Worm (Caenorhabditis elegans): ENCODE data around the gene K07C5.3.

- TF ChIP-seq nhr-237 (tag; optimal IDR thresholded peaks at IDR 0.05): peak; percentile 38
- TF ChIP-seq ces-1 (GFP tag; optimal IDR thresholded peaks at IDR 0.05): peak; percentile 48
Observed at ce11 chrV:10338305-10338992, 4.4 kb upstream of the K07C5.3 start, which contains the start of gene arx-2.

Data from whole organism, mixed stage, embryonic.